Fruit fly (Drosophila melanogaster): ENCODE measurements around the gene ort.

Gene ort

dm6 chr3R:19644901-19645204 is 14.7 kb upstream of the ort start, which contains the start of gene Nup58 (continued):
- TF ChIP-seq CG3065 (GFP tag; optimal IDR thresholded peaks at IDR 0.05): no peak
- peak; percentile 20 for TF ChIP-seq NfI (GFP tag; optimal IDR thresholded peaks at IDR 0.05)
- TF ChIP-seq MTF-1 (GFP tag; optimal IDR thresholded peaks at IDR 0.05; ENCODE audit: borderline replicate concordance): no peak
- no peak for TF ChIP-seq ro (GFP tag; IDR thresholded peaks at IDR 0.05)
- 0 out of 3 replicates have a peak, but pooled peaks have one; percentile 3 for TF ChIP-seq CG17361 (GFP tag; IDR thresholded peaks at IDR 0.05)
- peak; percentile 4 for TF ChIP-seq Xbp1 (GFP tag; optimal IDR thresholded peaks at IDR 0.05)
- peak; percentile 83 for TF ChIP-seq amos (GFP tag; IDR thresholded peaks at IDR 0.05; ENCODE audit: partially characterized antibody)
- no peak for TF ChIP-seq CG2712 (tag; optimal IDR thresholded peaks at IDR 0.05)
- TF ChIP-seq ab (GFP tag; optimal IDR thresholded peaks at IDR 0.05): no peak
- TF ChIP-seq E2f1 (GFP tag; IDR thresholded peaks at IDR 0.05): peak; percentile 44; the same call in 1 of the 2 replicates
- peak; percentile 30; the same call in 1 of the 2 replicates for TF ChIP-seq E2f2 (GFP tag; IDR thresholded peaks at IDR 0.05)
- peak; percentile 76 for TF ChIP-seq ato (GFP tag; IDR thresholded peaks at IDR 0.05; ENCODE audit: partially characterized antibody)
- TF ChIP-seq slp2 (GFP tag; optimal IDR thresholded peaks at IDR 0.05): no peak
- TF ChIP-seq Ptx1 (GFP tag; IDR thresholded peaks at IDR 0.05): peak; percentile 14; the same call in 1 of the 2 replicates
- TF ChIP-seq CG9876 (GFP tag; optimal IDR thresholded peaks at IDR 0.05): no peak
- 0 out of 3 replicates have a peak, but pooled peaks have one; percentile 29 for TF ChIP-seq CG11456 (GFP tag; IDR thresholded peaks at IDR 0.05)
- no peak for TF ChIP-seq Camta (GFP tag; optimal IDR thresholded peaks at IDR 0.05)
- TF ChIP-seq knrl (GFP tag; IDR thresholded peaks at IDR 0.05; ENCODE audit: partially characterized antibody): peak; percentile 74; the same call in 2 of the 3 replicates
- TF ChIP-seq CG12219 (GFP tag; optimal IDR thresholded peaks at IDR 0.05): no peak
- peak; percentile 60 for TF ChIP-seq CG2129 (GFP tag; IDR thresholded peaks at IDR 0.05; ENCODE audit: partially characterized antibody)
- TF ChIP-seq pum (GFP tag; optimal IDR thresholded peaks at IDR 0.05): no peak
- no peak for TF ChIP-seq bab2 (GFP tag; optimal IDR thresholded peaks at IDR 0.05)
- no peak for TF ChIP-seq Hand (GFP tag; optimal IDR thresholded peaks at IDR 0.05)
- TF ChIP-seq CG12104 (GFP tag; optimal IDR thresholded peaks at IDR 0.05): no peak
- TF ChIP-seq Doc3 (GFP tag; IDR thresholded peaks at IDR 0.05; ENCODE audit: partially characterized antibody): peak; percentile 77
- no peak for TF ChIP-seq CG2202 (tag; optimal IDR thresholded peaks at IDR 0.05)
- peak; percentile 80 for TF ChIP-seq unc-4 (GFP tag; IDR thresholded peaks at IDR 0.05; ENCODE audit: partially characterized antibody)
- TF ChIP-seq CG9797 (GFP tag; optimal IDR thresholded peaks at IDR 0.05): no peak
- TF ChIP-seq hbn (GFP tag; IDR thresholded peaks at IDR 0.05; ENCODE audit: partially characterized antibody): peak; percentile 77
- peak; percentile 65 for TF ChIP-seq Rfx (GFP tag; IDR thresholded peaks at IDR 0.05)

- peak; percentile 86 for TF ChIP-seq sens (GFP tag)
- TF ChIP-seq ato (GFP tag; IDR thresholded peaks at IDR 0.05; ENCODE audit: partially characterized antibody): 0 out of 2 replicates have a peak, but pooled peaks have one; percentile 10
- TF ChIP-seq Bdp1 (GFP tag; optimal IDR thresholded peaks at IDR 0.05): no peak
- TF ChIP-seq caup (GFP tag; optimal IDR thresholded peaks at IDR 0.05; ENCODE audit: severe bottlenecking): peak; percentile 12
- TF ChIP-seq CG34224 (GFP tag; IDR thresholded peaks at IDR 0.05; ENCODE audit: partially characterized antibody): 0 out of 3 replicates have a peak, but pooled peaks have one; percentile 21
- TF ChIP-seq vvl (GFP tag; IDR thresholded peaks at IDR 0.05): peak; percentile 64
- peak; percentile 48 for TF ChIP-seq gfzf (GFP tag; optimal IDR thresholded peaks at IDR 0.05)
- TF ChIP-seq Opbp (GFP tag; IDR thresholded peaks at IDR 0.05; ENCODE audit: partially characterized antibody): no peak
- no peak for TF ChIP-seq bbx (GFP tag; IDR thresholded peaks at IDR 0.05; ENCODE audit: partially characterized antibody)
- TF ChIP-seq Hmr (GFP tag; optimal IDR thresholded peaks at IDR 0.05): peak; percentile 42
- no peak for TF ChIP-seq CG8924 (tag; optimal IDR thresholded peaks at IDR 0.05)
- TF ChIP-seq E2f2 (GFP tag; IDR thresholded peaks at IDR 0.05): peak; percentile 40; the same call in 1 of the 2 replicates
- TF ChIP-seq CG16813 (GFP tag; IDR thresholded peaks at IDR 0.05; ENCODE audit: partially characterized antibody): no peak; the same call in 2 of the 3 replicates
- peak; percentile 92 for TF ChIP-seq MBD-R2 (GFP tag; IDR thresholded peaks at IDR 0.05)
- no peak for TF ChIP-seq maf-S (GFP tag; optimal IDR thresholded peaks at IDR 0.05)
- peak; percentile 12 for TF ChIP-seq sug (tag; optimal IDR thresholded peaks at IDR 0.05)
- TF ChIP-seq CTCF (GFP tag; optimal IDR thresholded peaks at IDR 0.05): peak; percentile 93
- TF ChIP-seq dpn (GFP tag; optimal IDR thresholded peaks at IDR 0.05): peak; percentile 44 to 49
- peak; percentile 60; the same call in 1 of the 2 replicates for TF ChIP-seq NFAT (GFP tag; IDR thresholded peaks at IDR 0.05)
- TF ChIP-seq onecut (GFP tag; IDR thresholded peaks at IDR 0.05): peak; percentile 29; the same call in 1 of the 2 replicates
- TF ChIP-seq sc (optimal IDR thresholded peaks at IDR 0.05): no peak
- TF ChIP-seq sc (GFP tag; optimal IDR thresholded peaks at IDR 0.05): no peak
Observed at dm6 chr3R:19648289-19648916, 11.1 kb upstream of the ort start, which contains the start of the genes CG6195 and CG31220. Gene CG6195, minus strand, starts transcription at chr3R:19648410. Gene CG31220, plus strand, starts transcription at chr3R:19648487.
